Fruit fly (Drosophila melanogaster): ENCODE results near the gene RpS6.

Gene RpS6

DNA sequence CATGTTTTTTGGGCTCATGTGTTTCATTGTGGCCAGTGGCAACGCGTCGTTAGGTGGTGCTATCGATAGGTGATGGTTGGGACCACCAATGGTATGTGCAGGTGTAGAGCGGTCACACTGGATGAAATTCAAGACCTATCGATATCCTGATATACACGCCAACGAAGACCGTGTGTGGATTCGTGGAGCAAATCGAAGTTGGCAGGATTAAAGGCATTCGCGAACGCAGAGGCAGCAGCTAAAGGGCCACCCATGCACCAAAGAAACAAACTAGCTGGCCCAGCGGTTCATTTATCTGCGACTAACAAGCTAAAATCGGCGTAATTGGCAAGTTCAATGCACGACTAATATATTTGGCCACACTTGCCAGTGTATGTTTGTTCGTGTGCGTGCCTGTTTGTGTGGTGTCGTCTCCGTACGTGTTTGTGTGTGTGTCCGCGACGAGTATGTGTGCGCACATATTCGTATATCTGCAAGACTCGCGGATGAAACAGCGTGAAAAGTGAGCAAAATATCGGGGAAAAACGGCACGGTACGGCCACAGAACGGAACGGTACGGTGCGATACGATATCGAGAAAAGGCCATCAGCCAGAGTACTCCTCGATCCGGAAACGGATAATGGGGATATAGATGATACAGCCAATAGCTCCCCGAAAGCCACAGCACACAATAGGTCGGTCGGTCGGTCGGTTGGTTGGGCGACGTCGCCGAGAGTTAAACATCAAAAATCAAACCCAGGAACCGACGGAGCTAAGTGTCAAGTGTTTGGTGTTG, 34.9 kb upstream of the RpS6 start, which contains the start of gene Ubr3 (continued):
- TF ChIP-seq HHEX (GFP tag; optimal IDR thresholded peaks at IDR 0.05) (peak; percentile 0), Awh (GFP tag; IDR thresholded peaks at IDR 0.05) (no peak), br (optimal IDR thresholded peaks at IDR 0.05) (no peak), dan (GFP tag; IDR thresholded peaks at IDR 0.05) (no peak), CG2712 (tag; optimal IDR thresholded peaks at IDR 0.05) (peak; percentile 10), her (GFP tag; optimal IDR thresholded peaks at IDR 0.05) (no peak), CG6813 (GFP tag; optimal IDR thresholded peaks at IDR 0.05) (no peak), CG18262 (tag; optimal IDR thresholded peaks at IDR 0.05) (no peak), cad (GFP tag; optimal IDR thresholded peaks at IDR 0.05) (no peak), CG4424 (GFP tag; optimal IDR thresholded peaks at IDR 0.05) (no peak), Myb (GFP tag; optimal IDR thresholded peaks at IDR 0.05) (peak; percentile 26), Med (GFP tag) (peak; percentile 67), Spps (tag; optimal IDR thresholded peaks at IDR 0.05) (no peak), tap (tag; optimal IDR thresholded peaks at IDR 0.05) (no peak), kay (GFP tag; optimal IDR thresholded peaks at IDR 0.05) (no peak), CG12155 (GFP tag; optimal IDR thresholded peaks at IDR 0.05) (no peak), Hr51 (GFP tag; optimal IDR thresholded peaks at IDR 0.05) (no peak), CG16813 (GFP tag; IDR thresholded peaks at IDR 0.05; ENCODE audit: partially characterized antibody) (peak; percentile 80), CG4820 (GFP tag; optimal IDR thresholded peaks at IDR 0.05) (no peak), nerfin-1 (tag; optimal IDR thresholded peaks at IDR 0.05) (peak; percentile 22), disco-r (GFP tag; optimal IDR thresholded peaks at IDR 0.05) (no peak), Nf-YB (GFP tag; optimal IDR thresholded peaks at IDR 0.05) (peak; percentile 30), phol (tag; optimal IDR thresholded peaks at IDR 0.05) (peak; percentile 20), h (optimal IDR thresholded peaks at IDR 0.05) (no peak), kah (GFP tag; optimal IDR thresholded peaks at IDR 0.05) (no peak), ATbp (GFP tag; optimal IDR thresholded peaks at IDR 0.05) (no peak), CG17328 (GFP tag; IDR thresholded peaks at IDR 0.05) (no peak), amos (GFP tag; IDR thresholded peaks at IDR 0.05; ENCODE audit: partially characterized antibody) (peak; percentile 84), CG15514 (GFP tag; optimal IDR thresholded peaks at IDR 0.05) (peak; percentile 37), sob (GFP tag; IDR thresholded peaks at IDR 0.05) (no peak), Eip74EF (GFP tag; optimal IDR thresholded peaks at IDR 0.05) (no peak), Hmx (GFP tag; optimal IDR thresholded peaks at IDR 0.05) (no peak), CG5245 (GFP tag; optimal IDR thresholded peaks at IDR 0.05) (no peak), Jarid2 (GFP tag; optimal IDR thresholded peaks at IDR 0.05) (no peak), esg (GFP tag; conservative IDR thresholded peaks at IDR 0.05) (no peak), CG6272 (GFP tag; IDR thresholded peaks at IDR 0.05) (no peak), CG14860 (GFP tag; IDR thresholded peaks at IDR 0.05; ENCODE audit: partially characterized antibody) (peak; percentile 66), Atf6 (GFP tag; IDR thresholded peaks at IDR 0.05) (no peak), CG32532 (GFP tag; IDR thresholded peaks at IDR 0.05) (0 out of 2 replicates have a peak, but pooled peaks have one; percentile 18), CG5953 (GFP tag; IDR thresholded peaks at IDR 0.05) (no peak), Vsx1 (GFP tag; optimal IDR thresholded peaks at IDR 0.05) (no peak), Rx (GFP tag; IDR thresholded peaks at IDR 0.05) (0 out of 2 replicates have a peak, but pooled peaks have one; percentile 11), CG13624 (GFP tag; optimal IDR thresholded peaks at IDR 0.05) (no peak), BtbVII (GFP tag; optimal IDR thresholded peaks at IDR 0.05) (no peak), croc (GFP tag; conservative IDR thresholded peaks at IDR 0.05) (no peak), CG14965 (GFP tag; optimal IDR thresholded peaks at IDR 0.05; ENCODE audit: borderline replicate concordance) (no peak), Dref (GFP tag; IDR thresholded peaks at IDR 0.05) (peak; percentile 87), gfzf (GFP tag; optimal IDR thresholded peaks at IDR 0.05) (peak; percentile 69), pum (GFP tag; optimal IDR thresholded peaks at IDR 0.05) (no peak), onecut (GFP tag; IDR thresholded peaks at IDR 0.05) (no peak)

Data from whole organism, embryonic.